Worm (Caenorhabditis elegans): ENCODE measurements around the gene sinh-1.

sinh-1 gene

ce11 chrII:12278602-12279001 lies 50.5 kb downstream of the sinh-1 start:
- TF ChIP-seq Y5F2A.4 (GFP tag; optimal IDR thresholded peaks at IDR 0.05), result no peak
- TF ChIP-seq fos-1 (tag; optimal IDR thresholded peaks at IDR 0.05), result no peak
- no peak for TF ChIP-seq php-3 (GFP tag; IDR thresholded peaks at IDR 0.05)
- no peak for TF ChIP-seq duxl-1 (tag; optimal IDR thresholded peaks at IDR 0.05; ENCODE audit: poor library complexity)
- TF ChIP-seq D1046.2 (GFP tag; IDR thresholded peaks at IDR 0.05), result 0 out of 2 replicates have a peak, but pooled peaks have one; percentile 22
- TF ChIP-seq aha-1 (tag), result no peak
- no peak for TF ChIP-seq nhr-25 (tag; optimal IDR thresholded peaks at IDR 0.05; ENCODE audit: borderline replicate concordance, insufficient read depth)
- no peak for TF ChIP-seq nhr-111 (GFP tag; optimal IDR thresholded peaks at IDR 0.05)
- peak; percentile 77 for TF ChIP-seq set-16 (GFP tag; IDR thresholded peaks at IDR 0.05)

ce11 chrII:12279259-12279658 lies 51.2 kb downstream of the sinh-1 start, which contains the start of the genes tric-1B.2 and Y57A10A.29:
TSS of gene tric-1B.2 (minus strand) at chrII:12279387.
TSS of gene Y57A10A.29 (plus strand) at chrII:12279561.
- TF ChIP-seq jun-1 (tag; optimal IDR thresholded peaks at IDR 0.05) (no peak), T20F7.1 (GFP tag; optimal IDR thresholded peaks at IDR 0.05) (peak; percentile 93), Y48G9A.11 (GFP tag; IDR thresholded peaks at IDR 0.05) (peak; percentile 77)

ce11 chrII:12280360-12280759 lies 52.3 kb downstream of the sinh-1 start, which contains the start of gene ife-5:
TSS of gene ife-5 (plus strand) at chrII:12280660.
- TF ChIP-seq attf-4 (tag; optimal IDR thresholded peaks at IDR 0.05) (no peak), ceh-32 (tag; optimal IDR thresholded peaks at IDR 0.05; ENCODE audit: poor library complexity) (no peak), nhr-76 (tag; optimal IDR thresholded peaks at IDR 0.05) (no peak), T20F7.1 (GFP tag; optimal IDR thresholded peaks at IDR 0.05) (peak; percentile 10), R02D3.7 (tag; optimal IDR thresholded peaks at IDR 0.05) (no peak), Y48G9A.11 (GFP tag; IDR thresholded peaks at IDR 0.05) (peak; percentile 38; the same call in 1 of the 2 replicates), rbr-2 (tag; optimal IDR thresholded peaks at IDR 0.05) (no peak), duxl-1 (tag; optimal IDR thresholded peaks at IDR 0.05; ENCODE audit: poor library complexity) (no peak), ama-1 (optimal IDR thresholded peaks at IDR 0.05) (no peak), lin-13 (GFP tag; optimal IDR thresholded peaks at IDR 0.05) (no peak), cey-2 (tag; optimal IDR thresholded peaks at IDR 0.05; ENCODE audit: borderline replicate concordance, insufficient read depth) (no peak), dpl-1 (GFP tag; optimal IDR thresholded peaks at IDR 0.05) (no peak), Y105C5A.15 (GFP tag; IDR thresholded peaks at IDR 0.05) (no peak), mxl-3 (GFP tag; optimal IDR thresholded peaks at IDR 0.05) (no peak)

- TF ChIP-seq unc-130 (GFP tag; optimal IDR thresholded peaks at IDR 0.05), result peak; percentile 15
- peak; percentile 50 for TF ChIP-seq lin-38 (GFP tag; IDR thresholded peaks at IDR 0.05)
- peak in 1 of 2 experiments; percentile 86 for TF ChIP-seq unc-62 (GFP tag; optimal IDR thresholded peaks at IDR 0.05 in 1 of 2)
- TF ChIP-seq unc-62 (tag; optimal IDR thresholded peaks at IDR 0.05), result no peak
- TF ChIP-seq Y48G9A.11 (GFP tag; IDR thresholded peaks at IDR 0.05), result peak; percentile 84
- no peak for TF ChIP-seq dve-1 (tag; optimal IDR thresholded peaks at IDR 0.05; ENCODE audit: insufficient read depth)
- TF ChIP-seq tra-1 (GFP tag; IDR thresholded peaks at IDR 0.05), result no peak
- TF ChIP-seq pqm-1 (tag; optimal IDR thresholded peaks at IDR 0.05), result no peak
Measured at ce11 chrII:12284045-12284444, 55.9 kb downstream of the sinh-1 start.
